Worm (Caenorhabditis elegans): ENCODE data around the gene ced-2.

Gene ced-2

ce11 chrIV:1626342-1626855, 29.3 kb downstream of the ced-2 start, which contains the start of gene nhr-146:
Gene nhr-146 (plus strand): TSS chrIV:1626805.
- TF ChIP-seq lim-7 (GFP tag; IDR thresholded peaks at IDR 0.05) (no peak), php-3 (GFP tag; IDR thresholded peaks at IDR 0.05) (no peak), unc-62 (GFP tag; optimal IDR thresholded peaks at IDR 0.05 in 1 of 2) (peak in 1 of 2 experiments; percentile 91), unc-62 (tag; optimal IDR thresholded peaks at IDR 0.05) (no peak), F26F4.8 (GFP tag; conservative IDR thresholded peaks at IDR 0.05) (no peak)

ce11 chrIV:1628281-1628680, 31.2 kb downstream of the ced-2 start:
- TF ChIP-seq mdl-1 (tag; optimal IDR thresholded peaks at IDR 0.05) (no peak), madf-5 (GFP tag; IDR thresholded peaks at IDR 0.05) (no peak), vab-7 (GFP tag; IDR thresholded peaks at IDR 0.05) (no peak), T26A8.4 (GFP tag; IDR thresholded peaks at IDR 0.05) (no peak)

- peak; percentile 61 for TF ChIP-seq set-16 (GFP tag; IDR thresholded peaks at IDR 0.05)
- no peak for TF ChIP-seq hlh-11 (tag; optimal IDR thresholded peaks at IDR 0.05)
- TF ChIP-seq Y48G9A.11 (GFP tag; IDR thresholded peaks at IDR 0.05): 0 out of 2 replicates have a peak, but pooled peaks have one; percentile 16
Observed at ce11 chrIV:1628730-1629129, 31.6 kb downstream of the ced-2 start.

- TF ChIP-seq zag-1 (tag; optimal IDR thresholded peaks at IDR 0.05): no peak
- no peak for TF ChIP-seq madf-5 (GFP tag; IDR thresholded peaks at IDR 0.05)
- no peak for TF ChIP-seq lin-15B (tag; optimal IDR thresholded peaks at IDR 0.05)
- no peak for TF ChIP-seq lir-3 (tag; optimal IDR thresholded peaks at IDR 0.05)
Observed at ce11 chrIV:1631651-1632050, 34.5 kb downstream of the ced-2 start, which contains the start of gene cpg-24. Gene cpg-24 (plus strand): TSS chrIV:1631951.

ce11 chrIV:1632593-1632992, 35.5 kb downstream of the ced-2 start:
- TF ChIP-seq ceh-82 (tag; optimal IDR thresholded peaks at IDR 0.05): no peak
- TF ChIP-seq mxl-2 (GFP tag; conservative IDR thresholded peaks at IDR 0.05): no peak
- no peak for TF ChIP-seq aly-2 (tag; optimal IDR thresholded peaks at IDR 0.05)
- no peak for TF ChIP-seq madf-5 (GFP tag; IDR thresholded peaks at IDR 0.05)
- no peak for TF ChIP-seq nhr-77 (tag; optimal IDR thresholded peaks at IDR 0.05)
- TF ChIP-seq egl-43 (GFP tag; IDR thresholded peaks at IDR 0.05): no peak
- no peak for TF ChIP-seq ama-1 (optimal IDR thresholded peaks at IDR 0.05)
- no peak for TF ChIP-seq ceh-20 (GFP tag; IDR thresholded peaks at IDR 0.05)
- no peak for TF ChIP-seq Y105C5A.15 (GFP tag; IDR thresholded peaks at IDR 0.05)
- TF ChIP-seq snpc-1.2 (GFP tag; IDR thresholded peaks at IDR 0.05): no peak
- TF ChIP-seq lim-7 (GFP tag; IDR thresholded peaks at IDR 0.05): no peak
- no peak for TF ChIP-seq dve-1 (tag; optimal IDR thresholded peaks at IDR 0.05; ENCODE audit: insufficient read depth)
- TF ChIP-seq fkh-10 (GFP tag; optimal IDR thresholded peaks at IDR 0.05): no peak
- no peak for TF ChIP-seq ztf-11 (tag; optimal IDR thresholded peaks at IDR 0.05)
- TF ChIP-seq hlh-11 (tag; optimal IDR thresholded peaks at IDR 0.05): no peak

- TF ChIP-seq aha-1 (tag) (peak; percentile 3), ztf-7 (tag; optimal IDR thresholded peaks at IDR 0.05) (no peak), dmd-8 (GFP tag; IDR thresholded peaks at IDR 0.05) (no peak)
Observed at ce11 chrIV:1633445-1633844, 36.3 kb downstream of the ced-2 start, which contains the start of gene Y41D4B.6. Gene Y41D4B.6 (plus strand): TSS chrIV:1633745.

- TF ChIP-seq nhr-102 (tag; optimal IDR thresholded peaks at IDR 0.05) (no peak), ama-1 (optimal IDR thresholded peaks at IDR 0.05) (peak; percentile 13), php-3 (GFP tag; IDR thresholded peaks at IDR 0.05) (no peak), unc-62 (GFP tag; optimal IDR thresholded peaks at IDR 0.05 in 1 of 2) (peak in 1 of 2 experiments; percentile 36), unc-62 (tag; optimal IDR thresholded peaks at IDR 0.05) (no peak), ces-1 (GFP tag; optimal IDR thresholded peaks at IDR 0.05) (no peak), daf-16 (GFP tag; optimal IDR thresholded peaks at IDR 0.05) (no peak), daf-16 (tag; optimal IDR thresholded peaks at IDR 0.05) (peak; percentile 4), vab-7 (GFP tag; IDR thresholded peaks at IDR 0.05) (peak; percentile 17; the same call in 1 of the 2 replicates), pha-4 (GFP tag; IDR thresholded peaks at IDR 0.05) (peak; percentile 16; the same call in 1 of the 2 replicates), pha-4 (tag; optimal IDR thresholded peaks at IDR 0.05) (no peak)
Observed at ce11 chrIV:1637333-1637732, 40.2 kb downstream of the ced-2 start.
